Fruit fly (Drosophila melanogaster) whole organism, embryonic: Measurements from ENCODE around the gene GIIIspla2.
A peak's percentile ranks its signal among the peaks of the same experiment; 100 is the strongest.

Source experiments
- Bdp1 ChIP-seq: fragments of 200-800 bp; sonication (Bioruptor generic); optimal IDR thresholded peaks from 3 replicates; lab custom pipeline; 2016; ENCODE audit warnings: missing biosample characterization, missing genetic modification characterization
- CG10959 ChIP-seq: fragments of 200-800 bp; sonication (Bioruptor generic); IDR thresholded peaks from 2 replicates; pipeline ENCODE4 v1.3.6; 2022; ENCODE audit warnings: missing biosample characterization, missing genetic modification characterization
- CG10979 ChIP-seq: fragments of 200-800 bp; sonication (Bioruptor generic); optimal IDR thresholded peaks from 2 replicates; lab custom pipeline; 2018; ENCODE audit warnings: missing biosample characterization, mild to moderate bottlenecking, missing genetic modification characterization, moderate library complexity
- CG12155 ChIP-seq: fragments of 200-800 bp; sonication (Bioruptor generic); optimal IDR thresholded peaks from 3 replicates; lab custom pipeline; 2016; ENCODE audit warnings: missing biosample characterization, missing genetic modification characterization
- CG12769 ChIP-seq: fragments of 200-800 bp; sonication (Bioruptor generic); optimal IDR thresholded peaks from 2 replicates; lab custom pipeline; 2019; ENCODE audit warnings: missing biosample characterization, mild to moderate bottlenecking, missing genetic modification characterization, moderate library complexity
- CG13424 ChIP-seq: fragments of 200-800 bp; sonication (Bioruptor generic); optimal IDR thresholded peaks from 2 replicates; lab custom pipeline; 2019; ENCODE audit warnings: missing biosample characterization, mild to moderate bottlenecking, missing genetic modification characterization, moderate library complexity
- CG14710 ChIP-seq: fragments of 200-800 bp; sonication (Bioruptor generic); optimal IDR thresholded peaks from 3 replicates; lab custom pipeline; 2019; ENCODE audit warnings: missing biosample characterization, mild to moderate bottlenecking, missing genetic modification characterization, moderate library complexity
- CG15073 ChIP-seq: fragments of 200-800 bp; sonication (Bioruptor generic); optimal IDR thresholded peaks from 2 replicates; lab custom pipeline; 2016; ENCODE audit warnings: missing biosample characterization, missing genetic modification characterization
- CG1529 ChIP-seq: fragments of 200-800 bp; sonication (Bioruptor generic); optimal IDR thresholded peaks from 3 replicates; lab custom pipeline; 2018; ENCODE audit warnings: missing biosample characterization, missing genetic modification characterization
- CG18476 ChIP-seq: fragments of 200-800 bp; sonication (Bioruptor generic); optimal IDR thresholded peaks from 2 replicates; lab custom pipeline; 2016; ENCODE audit warnings: missing biosample characterization, mild to moderate bottlenecking, missing genetic modification characterization
- CG2116 ChIP-seq: fragments of 200-800 bp; sonication (Bioruptor generic); optimal IDR thresholded peaks from 3 replicates; lab custom pipeline; 2018; ENCODE audit warnings: missing biosample characterization, mild to moderate bottlenecking, missing genetic modification characterization
- CG30431 ChIP-seq: fragments of 200-800 bp; sonication (Bioruptor generic); optimal IDR thresholded peaks from 2 replicates; lab custom pipeline; 2017; ENCODE audit warnings: missing biosample characterization, missing genetic modification characterization
- CG4617 ChIP-seq: fragments of 200-800 bp; sonication (Bioruptor generic); optimal IDR thresholded peaks from 3 replicates; lab custom pipeline; 2016; ENCODE audit warnings: missing biosample characterization, missing genetic modification characterization, borderline replicate concordance
- CG4707 ChIP-seq: fragments of 200-800 bp; sonication (Bioruptor generic); optimal IDR thresholded peaks from 2 replicates; lab custom pipeline; 2018; ENCODE audit warnings: missing biosample characterization, mild to moderate bottlenecking, missing genetic modification characterization, moderate library complexity
- CG6254 ChIP-seq: fragments of 200-800 bp; sonication (Bioruptor generic); optimal IDR thresholded peaks from 3 replicates; lab custom pipeline; 2017; ENCODE audit warnings: mild to moderate bottlenecking, missing biosample characterization, missing genetic modification reagents, missing genetic modification characterization
- CG7556 ChIP-seq: fragments of 200-800 bp; sonication (Bioruptor generic); optimal IDR thresholded peaks from 2 replicates; lab custom pipeline; 2017; ENCODE audit warnings: missing biosample characterization, mild to moderate bottlenecking, missing genetic modification characterization
- CG7839 ChIP-seq: fragments of 200-800 bp; sonication (Bioruptor generic); optimal IDR thresholded peaks from 3 replicates; lab custom pipeline; 2018; ENCODE audit warnings: missing biosample characterization, mild to moderate bottlenecking, missing genetic modification characterization, moderate library complexity
- CG7987 ChIP-seq: fragments of 200-800 bp; sonication (Bioruptor generic); optimal IDR thresholded peaks from 2 replicates; lab custom pipeline; 2018; ENCODE audit warnings: missing biosample characterization, mild to moderate bottlenecking, missing genetic modification characterization, moderate library complexity
- CG8359 ChIP-seq: fragments of 200-800 bp; sonication (Bioruptor generic); optimal IDR thresholded peaks from 2 replicates; lab custom pipeline; 2017; ENCODE audit warnings: missing biosample characterization, mild to moderate bottlenecking, missing genetic modification characterization, borderline replicate concordance
- CG8924 ChIP-seq: fragments of 200-800 bp; optimal IDR thresholded peaks from 3 replicates; lab custom pipeline; 2019; ENCODE audit warnings: missing biosample characterization, mild to moderate bottlenecking, missing genetic modification characterization, moderate library complexity
- CG9215 ChIP-seq: fragments of 200-800 bp; sonication (Bioruptor generic); IDR thresholded peaks from 2 replicates; pipeline ENCODE4 v1.3.6; 2022; ENCODE audit warnings: missing biosample characterization, missing genetic modification characterization
- CkIIα-i1 ChIP-seq: fragments of 200-800 bp; sonication (Bioruptor generic); IDR thresholded peaks from 2 replicates; pipeline ENCODE4 v1.3.6; 2022; ENCODE audit warnings: missing biosample characterization, missing genetic modification characterization
- D19A ChIP-seq: fragments of 200-800 bp; optimal IDR thresholded peaks from 3 replicates; lab custom pipeline; 2019; ENCODE audit warnings: missing biosample characterization, mild to moderate bottlenecking, missing genetic modification characterization, moderate library complexity
- Deaf1 ChIP-seq: fragments of 200-800 bp; optimal IDR thresholded peaks from 3 replicates; lab custom pipeline; 2019; ENCODE audit warnings: missing biosample characterization, mild to moderate bottlenecking, missing genetic modification characterization, moderate library complexity
- Dfd ChIP-seq, 2 experiments: fragments of >200 bp; optimal IDR thresholded peaks; 2 replicates each; lab custom pipeline; 2017; ENCODE audit warnings: missing biosample characterization in 2 of 2, missing genetic modification characterization in 2 of 2
- Gug ChIP-seq: fragments of 200-800 bp; sonication (Bioruptor generic); IDR thresholded peaks from 4 replicates; pipeline ENCODE4 v1.3.6; 2022; ENCODE audit warnings: missing biosample characterization, missing genetic modification characterization
- HLH3B ChIP-seq: fragments of 200-800 bp; sonication (Bioruptor generic); IDR thresholded peaks from 2 replicates; pipeline ENCODE4 v1.3.6; 2022; ENCODE audit warnings: missing biosample characterization, missing genetic modification characterization
- Hr3 ChIP-seq: fragments of 200-800 bp; sonication (Bioruptor generic); optimal IDR thresholded peaks from 3 replicates; lab custom pipeline; 2016; ENCODE audit warnings: missing biosample characterization, missing genetic modification characterization
- Mes4 ChIP-seq: fragments of 200-800 bp; sonication (Bioruptor generic); optimal IDR thresholded peaks from 2 replicates; lab custom pipeline; 2016; ENCODE audit warnings: missing biosample characterization, missing genetic modification characterization
- NFAT ChIP-seq: fragments of 200-800 bp; sonication (Bioruptor generic); IDR thresholded peaks from 2 replicates; pipeline ENCODE4 v1.3.6; 2022; ENCODE audit warnings: missing biosample characterization, missing genetic modification characterization
- Oli ChIP-seq: fragments of 200-800 bp; sonication (Bioruptor generic); optimal IDR thresholded peaks from 2 replicates; lab custom pipeline; 2018; ENCODE audit warnings: missing biosample characterization, mild to moderate bottlenecking, missing genetic modification characterization, moderate library complexity
- Ptx1 ChIP-seq: fragments of 200-800 bp; sonication (Bioruptor generic); IDR thresholded peaks from 2 replicates; pipeline ENCODE4 v1.3.6; 2022; ENCODE audit warnings: missing biosample characterization, missing genetic modification characterization
- Side ChIP-seq: fragments of 200-800 bp; sonication (Bioruptor generic); optimal IDR thresholded peaks from 2 replicates; lab custom pipeline; 2016; ENCODE audit warnings: missing biosample characterization, missing genetic modification characterization
- Spps ChIP-seq: fragments of 200-800 bp; sonication (Bioruptor generic); optimal IDR thresholded peaks from 2 replicates; lab custom pipeline; 2018; ENCODE audit warnings: missing biosample characterization, mild to moderate bottlenecking, missing genetic modification characterization
- TFAM ChIP-seq: fragments of 200-800 bp; sonication (Bioruptor generic); optimal IDR thresholded peaks from 2 replicates; lab custom pipeline; 2017; ENCODE audit warnings: missing biosample characterization, missing genetic modification characterization, inconsistent platforms
- YL-1 ChIP-seq: fragments of 200-800 bp; sonication (Bioruptor generic); optimal IDR thresholded peaks from 3 replicates; lab custom pipeline; 2017; ENCODE audit warnings: missing biosample characterization, mild to moderate bottlenecking, missing genetic modification characterization
- abd-A ChIP-seq: fragments of 200-800 bp; sonication (Bioruptor generic); optimal IDR thresholded peaks from 3 replicates; lab custom pipeline; 2019; ENCODE audit warnings: missing biosample characterization, mild to moderate bottlenecking, missing genetic modification characterization, moderate library complexity
- ase ChIP-seq: fragments of 200-800 bp; sonication (Bioruptor generic); IDR thresholded peaks from 3 replicates; pipeline ENCODE4 v1.3.6; 2022; ENCODE audit warnings: missing biosample characterization, missing genetic modification characterization
- dimm ChIP-seq: fragments of 200-800 bp; sonication (Bioruptor generic); IDR thresholded peaks from 2 replicates; pipeline ENCODE4 v1.3.6; 2022; ENCODE audit warnings: missing biosample characterization, missing genetic modification characterization
- disco-r ChIP-seq: fragments of 200-800 bp; sonication (Bioruptor generic); optimal IDR thresholded peaks from 2 replicates; lab custom pipeline; 2016; ENCODE audit warnings: missing biosample characterization, missing genetic modification characterization
- dmrt99B ChIP-seq: fragments of 200-800 bp; sonication (Bioruptor generic); optimal IDR thresholded peaks from 2 replicates; lab custom pipeline; 2018; ENCODE audit warnings: missing biosample characterization, mild to moderate bottlenecking, missing genetic modification characterization, moderate library complexity
- fd96Cb ChIP-seq: fragments of 200-800 bp; sonication (Bioruptor generic); optimal IDR thresholded peaks from 2 replicates; lab custom pipeline; 2018; ENCODE audit warnings: missing biosample characterization, mild to moderate bottlenecking, missing genetic modification characterization, moderate library complexity
- gem ChIP-seq: fragments of 200-800 bp; sonication (Bioruptor generic); optimal IDR thresholded peaks from 2 replicates; lab custom pipeline; 2019; ENCODE audit warnings: missing biosample characterization, mild to moderate bottlenecking, missing genetic modification characterization, moderate library complexity
- gro ChIP-seq: fragments of 200-800 bp; sonication (Bioruptor generic); optimal IDR thresholded peaks from 2 replicates; lab custom pipeline; 2016; ENCODE audit warnings: missing biosample characterization, missing genetic modification characterization
- lbe ChIP-seq: fragments of 200-800 bp; sonication (Bioruptor generic); optimal IDR thresholded peaks from 2 replicates; lab custom pipeline; 2016; ENCODE audit warnings: missing biosample characterization, mild to moderate bottlenecking, missing genetic modification characterization
- lola ChIP-seq, 3 experiments: fragments of >200 bp in 2 of 3; fragments of 200-800 bp in 1 of 3; sonication (Bioruptor generic) in 1 of 3; optimal IDR thresholded peaks; 2 replicates each; lab custom pipeline; 2017 to 2019; ENCODE audit warnings: missing biosample characterization in 3 of 3, missing genetic modification characterization in 3 of 3, mild to moderate bottlenecking in 1 of 3, moderate library complexity in 1 of 3
- onecut ChIP-seq: fragments of 200-800 bp; sonication (Bioruptor generic); IDR thresholded peaks from 2 replicates; pipeline ENCODE4 v1.3.6; 2022; ENCODE audit warnings: missing biosample characterization, missing genetic modification characterization
- scrt ChIP-seq: fragments of 200-800 bp; sonication (Bioruptor generic); optimal IDR thresholded peaks from 2 replicates; lab custom pipeline; 2018; ENCODE audit warnings: missing biosample characterization, mild to moderate bottlenecking, missing genetic modification characterization, moderate library complexity
- shn ChIP-seq: fragments of 200-800 bp; sonication (Bioruptor generic); optimal IDR thresholded peaks from 3 replicates; lab custom pipeline; 2016; ENCODE audit warnings: missing biosample characterization, missing genetic modification characterization
- trem ChIP-seq: fragments of 200-800 bp; optimal IDR thresholded peaks from 3 replicates; lab custom pipeline; 2019; ENCODE audit warnings: missing biosample characterization, mild to moderate bottlenecking, missing genetic modification characterization, moderate library complexity
- zfh1 ChIP-seq: fragments of 200-800 bp; sonication (Bioruptor generic); IDR thresholded peaks from 3 replicates; pipeline ENCODE4 v1.3.6; 2022; ENCODE audit warnings: missing biosample characterization, missing genetic modification characterization

Gene GIIIspla2

DNA sequence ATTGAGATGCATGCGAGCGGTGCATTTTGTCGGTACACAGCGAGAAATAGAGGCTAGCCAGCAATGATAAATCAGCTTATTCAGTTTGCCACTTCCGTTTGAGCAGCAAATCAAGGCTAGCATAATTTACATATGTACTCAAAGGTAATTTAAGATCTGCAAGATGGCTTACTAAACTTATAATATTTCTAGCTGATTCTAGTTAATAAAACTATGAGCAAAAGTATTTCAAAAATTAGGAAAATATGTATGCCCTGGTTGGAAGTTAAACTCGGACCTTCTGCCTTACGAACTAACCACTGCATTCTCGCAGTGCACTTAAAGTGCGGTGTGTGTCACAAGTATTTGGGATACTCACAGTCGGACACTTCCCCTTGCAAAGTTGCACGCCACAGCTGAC, 34.6 kb upstream of the GIIIspla2 start (continued):
- TF ChIP-seq fd96Cb (tag; lab: Kevin White, UChicago) = peak; percentile 20
- no peak for TF ChIP-seq Deaf1 (tag; lab: Kevin White, UChicago)
- TF ChIP-seq gro (GFP tag; lab: Kevin White, UChicago) = no peak
- TF ChIP-seq CG1529 (GFP tag; lab: Kevin White, UChicago) = peak; percentile 14
- peak; percentile 21 for TF ChIP-seq D19A (tag; lab: Kevin White, UChicago)
- TF ChIP-seq CG15073 = no peak
- no peak for TF ChIP-seq CG7839
- TF ChIP-seq CG4617 (GFP tag; lab: Kevin White, UChicago) = no peak
- no peak for TF ChIP-seq dimm (GFP tag; lab: Robert Waterston, UW)
- TF ChIP-seq CG12769 = no peak
- no peak for TF ChIP-seq shn
- TF ChIP-seq lbe (GFP tag; lab: Kevin White, UChicago) = no peak
- no peak for TF ChIP-seq CG12155
- no peak for TF ChIP-seq Bdp1
- peak; percentile 54 for TF ChIP-seq CG10979
- TF ChIP-seq scrt = no peak
- TF ChIP-seq CG18476 (GFP tag; lab: Kevin White, UChicago) = no peak
- TF ChIP-seq CG8924 (tag; lab: Kevin White, UChicago) = peak; percentile 18
- TF ChIP-seq CG7987 (GFP tag; lab: Kevin White, UChicago) = no peak
- TF ChIP-seq Oli (tag; lab: Kevin White, UChicago) = peak; percentile 27
- TF ChIP-seq gem (tag; lab: Kevin White, UChicago) = peak; percentile 35
- TF ChIP-seq CG2116 (GFP tag; lab: Kevin White, UChicago) = peak; percentile 12
- TF ChIP-seq NFAT (GFP tag; lab: Robert Waterston, UW) = no peak
- TF ChIP-seq TFAM (GFP tag; lab: Kevin White, UChicago) = no peak
- TF ChIP-seq Side (GFP tag; lab: Kevin White, UChicago) = no peak
- no peak for TF ChIP-seq CG8359 (GFP tag; lab: Kevin White, UChicago)
- peak; percentile 11 for TF ChIP-seq trem
- no peak for TF ChIP-seq abd-A
- no peak for TF ChIP-seq Mes4 (GFP tag; lab: Kevin White, UChicago)
- no peak for TF ChIP-seq CG10959 (GFP tag; lab: Robert Waterston, UW)
- TF ChIP-seq CG9215 = no peak
- TF ChIP-seq CG6254 (GFP tag; lab: Kevin White, UChicago) = peak; percentile 22

DNA sequence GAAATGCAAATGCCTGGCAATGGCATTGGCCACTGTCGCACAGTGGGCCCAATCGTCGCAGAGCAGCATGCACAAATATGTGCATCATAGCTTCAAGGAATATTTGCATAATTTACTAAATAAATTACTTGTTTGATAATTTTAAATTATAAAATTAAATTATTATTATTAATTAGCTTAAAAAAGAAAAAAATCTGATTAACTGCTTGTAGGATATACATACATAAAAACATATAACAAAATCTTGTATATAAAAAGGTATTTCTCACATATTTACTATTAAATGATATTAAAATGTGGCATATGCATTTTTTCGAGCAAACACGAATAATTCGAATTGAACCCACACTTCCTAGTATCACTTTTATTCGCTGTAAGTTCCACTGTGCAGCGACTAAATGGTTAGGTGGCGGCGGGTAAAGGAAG, 32.2 kb upstream of the GIIIspla2 start:
- no peak for TF ChIP-seq CkIIα-i1 (GFP tag; lab: Robert Waterston, UW)
- 0 out of 2 replicates have a peak, but pooled peaks have one; percentile 31 for TF ChIP-seq NFAT (GFP tag; lab: Robert Waterston, UW)
- peak; percentile 57 for TF ChIP-seq Hr3 (GFP tag; lab: Kevin White, UChicago)
- TF ChIP-seq zfh1 (GFP tag; lab: Robert Waterston, UW) = 0 out of 3 replicates have a peak, but pooled peaks have one; percentile 46
- TF ChIP-seq CG13424 = peak; percentile 69
- TF ChIP-seq disco-r (GFP tag; lab: Kevin White, UChicago) = no peak
- peak; percentile 55 for TF ChIP-seq CG14710 (tag; lab: Kevin White, UChicago)
- no peak for TF ChIP-seq YL-1 (GFP tag; lab: Kevin White, UChicago)
- TF ChIP-seq lola (GFP tag; optimal IDR thresholded peaks at IDR 0.05; lab: Kevin White, UChicago) = peak in 1 of 3 experiments; percentile 60
- TF ChIP-seq CG7839 = peak; percentile 62
- peak; percentile 28 for TF ChIP-seq CG30431
- TF ChIP-seq dmrt99B (tag; lab: Kevin White, UChicago) = peak; percentile 77
- TF ChIP-seq ase = no peak
- TF ChIP-seq Gug (GFP tag; lab: Robert Waterston, UW) = peak; percentile 34; the same call in 1 of the 4 replicates
- peak; percentile 70 for TF ChIP-seq CG7556 (GFP tag; lab: Kevin White, UChicago)
- TF ChIP-seq HLH3B (GFP tag; lab: Robert Waterston, UW) = peak; percentile 33; the same call in 1 of the 2 replicates
- no peak for TF ChIP-seq Dfd (GFP tag; optimal IDR thresholded peaks at IDR 0.05; lab: Kevin White, UChicago)
- peak; percentile 68 for TF ChIP-seq CG4707 (GFP tag; lab: Kevin White, UChicago)
- TF ChIP-seq Ptx1 (GFP tag; lab: Robert Waterston, UW) = peak; percentile 72
- peak; percentile 60 for TF ChIP-seq D19A (tag; lab: Kevin White, UChicago)
- TF ChIP-seq onecut = 0 out of 2 replicates have a peak, but pooled peaks have one; percentile 18
- TF ChIP-seq Spps (tag; lab: Kevin White, UChicago) = no peak
